Worm (Caenorhabditis elegans) whole organism, L3 larva: ENCODE measurements around the gene T28A11.20.

Experiments used
- R02D3.7 ChIP-seq: fragments of 150-350 bp; optimal IDR thresholded peaks from 2 replicates; lab custom pipeline; 2014; ENCODE audit warnings: missing biosample characterization, missing genetic modification characterization
- ZK546.5 ChIP-seq: sonication (generic microtip); optimal IDR thresholded peaks from 2 replicates; lab custom pipeline; 2017; ENCODE audit warnings: missing biosample characterization, missing genetic modification characterization
- aly-2 ChIP-seq: fragments of 150-350 bp; optimal IDR thresholded peaks from 2 replicates; lab custom pipeline; 2014; ENCODE audit warnings: missing biosample characterization, missing genetic modification characterization
- ama-1 ChIP-seq: fragments of 150-350 bp; optimal IDR thresholded peaks from 2 replicates; lab custom pipeline; 2018
- ceh-16 ChIP-seq: sonication (generic microtip); optimal IDR thresholded peaks from 2 replicates; lab custom pipeline; 2017; ENCODE audit warnings: missing biosample characterization, missing genetic modification characterization
- ceh-82 ChIP-seq: fragments of 150-350 bp; optimal IDR thresholded peaks from 2 replicates; lab custom pipeline; 2014; ENCODE audit warnings: missing biosample characterization, missing genetic modification characterization
- ceh-9 ChIP-seq: sonication (generic microtip); optimal IDR thresholded peaks from 2 replicates; lab custom pipeline; 2018; ENCODE audit warnings: missing biosample characterization, missing genetic modification characterization
- daf-12 ChIP-seq: fragments of 150-350 bp; optimal IDR thresholded peaks from 2 replicates; lab custom pipeline; 2014; ENCODE audit warnings: missing biosample characterization, missing genetic modification reagents, missing genetic modification characterization
- egl-27 ChIP-seq: sonication (generic microtip); optimal IDR thresholded peaks from 4 replicates; lab custom pipeline; 2017; ENCODE audit warnings: missing biosample characterization, missing genetic modification reagents, missing genetic modification characterization
- egl-5 ChIP-seq: fragments of 150-350 bp; optimal IDR thresholded peaks from 2 replicates; lab custom pipeline; 2017; ENCODE audit warnings: missing biosample characterization, missing genetic modification reagents, missing genetic modification characterization, inconsistent platforms
- elt-1 ChIP-seq: fragments of 150-350 bp; optimal IDR thresholded peaks from 2 replicates; lab custom pipeline; 2014; ENCODE audit warnings: missing biosample characterization, missing genetic modification characterization
- elt-2 ChIP-seq: sonication (generic microtip); optimal IDR thresholded peaks from 2 replicates; lab custom pipeline; 2016; ENCODE audit warnings: missing genetic modification reagents, mild to moderate bottlenecking, missing genetic modification characterization, missing compliant biosample characterization
- eor-1 ChIP-seq, 2 experiments: fragments of 150-350 bp; optimal IDR thresholded peaks; 2 replicates each; lab custom pipeline; 2014 to 2018; ENCODE audit warnings: missing biosample characterization in 2 of 2, missing genetic modification characterization in 2 of 2
- fkh-2 ChIP-seq: fragments of 150-350 bp; optimal IDR thresholded peaks from 2 replicates; lab custom pipeline; 2014; ENCODE audit warnings: missing biosample characterization, missing genetic modification reagents, missing genetic modification characterization
- fos-1 ChIP-seq: fragments of 150-350 bp; optimal IDR thresholded peaks from 2 replicates; lab custom pipeline; 2014; ENCODE audit warnings: missing biosample characterization, missing genetic modification characterization
- jun-1 ChIP-seq: fragments of 150-350 bp; optimal IDR thresholded peaks from 2 replicates; lab custom pipeline; 2014; ENCODE audit warnings: missing biosample characterization, missing genetic modification reagents, missing genetic modification characterization
- lin-15B ChIP-seq: fragments of 150-350 bp; optimal IDR thresholded peaks from 2 replicates; lab custom pipeline; 2014; ENCODE audit warnings: missing biosample characterization, missing genetic modification characterization
- mdl-1 ChIP-seq: fragments of 150-350 bp; optimal IDR thresholded peaks from 2 replicates; lab custom pipeline; 2014; ENCODE audit warnings: missing biosample characterization, missing genetic modification characterization
- mml-1 ChIP-seq: fragments of 150-350 bp; sonication (generic microtip); optimal IDR thresholded peaks from 3 replicates; lab custom pipeline; 2014; ENCODE audit warnings: missing biosample characterization, missing genetic modification characterization
- nhr-11 ChIP-seq: fragments of 150-350 bp; optimal IDR thresholded peaks from 2 replicates; lab custom pipeline; 2014; ENCODE audit warnings: missing biosample characterization, missing genetic modification characterization
- nhr-12 ChIP-seq: fragments of 150-350 bp; optimal IDR thresholded peaks from 2 replicates; lab custom pipeline; 2014; ENCODE audit warnings: missing biosample characterization, missing genetic modification characterization
- nhr-23 ChIP-seq: fragments of 150-350 bp; optimal IDR thresholded peaks from 2 replicates; lab custom pipeline; 2014; ENCODE audit warnings: missing biosample characterization, missing genetic modification reagents, missing genetic modification characterization
- nhr-237 ChIP-seq: fragments of 150-350 bp; optimal IDR thresholded peaks from 2 replicates; lab custom pipeline; 2014; ENCODE audit warnings: missing biosample characterization, missing genetic modification characterization
- nhr-28 ChIP-seq: fragments of 150-350 bp; optimal IDR thresholded peaks from 2 replicates; lab custom pipeline; 2014; ENCODE audit warnings: missing biosample characterization, missing genetic modification characterization
- nhr-43 ChIP-seq: sonication (generic microtip); optimal IDR thresholded peaks from 2 replicates; lab custom pipeline; 2016; ENCODE audit warnings: mild to moderate bottlenecking, missing genetic modification characterization, missing compliant biosample characterization; ENCODE audit not compliant: poor library complexity, severe bottlenecking
- nhr-67 ChIP-seq: fragments of 150-350 bp; optimal IDR thresholded peaks from 2 replicates; lab custom pipeline; 2014; ENCODE audit warnings: missing biosample characterization, missing genetic modification characterization
- nhr-76 ChIP-seq: fragments of 150-350 bp; sonication (generic microtip); optimal IDR thresholded peaks from 5 replicates; lab custom pipeline; 2014; ENCODE audit warnings: missing biosample characterization, missing genetic modification characterization
- nhr-77 ChIP-seq: fragments of 150-350 bp; optimal IDR thresholded peaks from 2 replicates; lab custom pipeline; 2014; ENCODE audit warnings: missing biosample characterization, missing genetic modification characterization
- pha-4 ChIP-seq: fragments of 150-350 bp; optimal IDR thresholded peaks from 2 replicates; lab custom pipeline; 2014; ENCODE audit warnings: missing biosample characterization, missing genetic modification reagents, missing genetic modification characterization
- pqm-1 ChIP-seq: fragments of 150-350 bp; optimal IDR thresholded peaks from 2 replicates; lab custom pipeline; 2017; ENCODE audit warnings: missing biosample characterization, missing genetic modification characterization, inconsistent platforms
- skn-1 ChIP-seq: fragments of 150-350 bp; optimal IDR thresholded peaks from 2 replicates; lab custom pipeline; 2014; ENCODE audit warnings: missing biosample characterization, missing genetic modification characterization
- snpc-4 ChIP-seq: fragments of 150-350 bp; optimal IDR thresholded peaks from 2 replicates; lab custom pipeline; 2014; ENCODE audit warnings: missing biosample characterization, missing genetic modification characterization
- unc-39 ChIP-seq: sonication (generic microtip); optimal IDR thresholded peaks from 4 replicates; lab custom pipeline; 2017; ENCODE audit warnings: missing biosample characterization, missing genetic modification characterization
- unc-62 ChIP-seq: fragments of 150-350 bp; sonication (generic microtip); optimal IDR thresholded peaks from 4 replicates; lab custom pipeline; 2014; ENCODE audit warnings: missing biosample characterization, missing genetic modification reagents, missing genetic modification characterization
- zag-1 ChIP-seq: fragments of 150-350 bp; optimal IDR thresholded peaks from 2 replicates; lab custom pipeline; 2014; ENCODE audit warnings: missing biosample characterization, missing genetic modification characterization
- ztf-4 ChIP-seq: fragments of 150-350 bp; optimal IDR thresholded peaks from 2 replicates; lab custom pipeline; 2014; ENCODE audit warnings: missing biosample characterization, missing genetic modification characterization

T28A11.20 gene

ce11 chrV:3250153-3250552 is 22.9 kb downstream of the T28A11.20 start, which contains the start of gene T28A11.13:
Gene T28A11.13 (minus strand): TSS chrV:3250253.
- TF ChIP-seq nhr-28 (tag; lab: Kevin White, UChicago) = no peak
- no peak for TF ChIP-seq nhr-11 (tag; lab: Kevin White, UChicago)
- TF ChIP-seq lin-15B (tag; lab: Kevin White, UChicago) = no peak
- TF ChIP-seq nhr-43 (tag; lab: Kevin White, UChicago) = no peak
- no peak for TF ChIP-seq ceh-16 (tag; lab: Kevin White, UChicago)
- no peak for TF ChIP-seq skn-1 (tag; lab: Kevin White, UChicago)
- TF ChIP-seq mml-1 (tag; lab: Kevin White, UChicago) = no peak
- no peak for TF ChIP-seq nhr-76 (tag; lab: Kevin White, UChicago)
- TF ChIP-seq mdl-1 (tag; lab: Kevin White, UChicago) = no peak
- TF ChIP-seq nhr-237 (tag; lab: Kevin White, UChicago) = no peak
- no peak for TF ChIP-seq snpc-4 (tag; lab: Kevin White, UChicago)
- TF ChIP-seq daf-12 (tag; lab: Kevin White, UChicago) = no peak
- no peak for TF ChIP-seq ceh-9 (tag; lab: Kevin White, UChicago)
- no peak for TF ChIP-seq pqm-1 (tag; lab: Kevin White, UChicago)
- no peak for TF ChIP-seq elt-2

- TF ChIP-seq fos-1 (tag; lab: Kevin White, UChicago) (no peak), egl-27 (tag; lab: Kevin White, UChicago) (no peak), ceh-82 (tag; lab: Kevin White, UChicago) (no peak), pha-4 (tag; lab: Kevin White, UChicago) (no peak), ztf-4 (no peak), nhr-67 (tag; lab: Kevin White, UChicago) (no peak), ceh-9 (tag; lab: Kevin White, UChicago) (no peak), egl-5 (tag; lab: Kevin White, UChicago) (no peak), unc-62 (no peak), nhr-237 (tag; lab: Kevin White, UChicago) (no peak)
These were observed 25.5 kb downstream of the T28A11.20 start, which contains the start of gene srj-8 for ce11 chrV:3247515-3247914. Gene srj-8 (plus strand): TSS chrV:3247815.

- TF ChIP-seq ZK546.5 = no peak
- TF ChIP-seq mdl-1 (tag; lab: Kevin White, UChicago) = no peak
- no peak for TF ChIP-seq ceh-82 (tag; lab: Kevin White, UChicago)
- TF ChIP-seq mml-1 (tag; lab: Kevin White, UChicago) = no peak
- no peak for TF ChIP-seq eor-1 (tag; optimal IDR thresholded peaks at IDR 0.05; lab: Kevin White, UChicago)
- TF ChIP-seq R02D3.7 (tag; lab: Kevin White, UChicago) = no peak
- TF ChIP-seq elt-1 (tag; lab: Kevin White, UChicago) = no peak
- no peak for TF ChIP-seq nhr-12 (tag; lab: Kevin White, UChicago)
- no peak for TF ChIP-seq nhr-237 (tag; lab: Kevin White, UChicago)
- no peak for TF ChIP-seq nhr-77 (tag; lab: Kevin White, UChicago)
- TF ChIP-seq fos-1 (tag; lab: Kevin White, UChicago) = no peak
- no peak for TF ChIP-seq nhr-23 (tag; lab: Kevin White, UChicago)
- TF ChIP-seq egl-27 (tag; lab: Kevin White, UChicago) = no peak
These were observed 28.4 kb downstream of the T28A11.20 start, which contains the start of gene srj-7 for ce11 chrV:3244703-3245102. Gene srj-7 (plus strand): TSS chrV:3245003.

ce11 chrV:3242984-3243383 is 30.1 kb downstream of the T28A11.20 start, which contains the start of gene gst-23:
Gene gst-23 (plus strand): TSS chrV:3243284.
- TF ChIP-seq jun-1 (tag; lab: Kevin White, UChicago) (no peak), nhr-23 (tag; lab: Kevin White, UChicago) (no peak), skn-1 (tag; lab: Kevin White, UChicago) (no peak), fkh-2 (no peak), R02D3.7 (tag; lab: Kevin White, UChicago) (no peak), fos-1 (tag; lab: Kevin White, UChicago) (no peak), nhr-67 (tag; lab: Kevin White, UChicago) (no peak), pha-4 (tag; lab: Kevin White, UChicago) (no peak), zag-1 (tag; lab: Kevin White, UChicago) (no peak), unc-39 (no peak), eor-1 (tag; optimal IDR thresholded peaks at IDR 0.05; lab: Kevin White, UChicago) (no peak), aly-2 (tag; lab: Kevin White, UChicago) (no peak), ama-1 (lab: Kevin White, UChicago) (no peak), elt-2 (no peak), ceh-82 (tag; lab: Kevin White, UChicago) (no peak)
